Fruit fly (Drosophila melanogaster) whole organism, prepupa: ENCODE data around the gene CG33303.

Experiments
- CG10631 ChIP-seq: fragments of 200-800 bp; sonication (Bioruptor generic); optimal IDR thresholded peaks from 2 replicates; lab custom pipeline; 2016; ENCODE audit warnings: missing biosample characterization, missing genetic modification characterization
- CG11294 ChIP-seq: fragments of 200-800 bp; sonication (Bioruptor generic); IDR thresholded peaks from 2 replicates; pipeline ENCODE4 v1.3.6; 2022; ENCODE audit warnings: missing biosample characterization, missing genetic modification characterization
- CG15336 ChIP-seq: fragments of 200-800 bp; sonication (Bioruptor generic); IDR thresholded peaks from 2 replicates; pipeline ENCODE4 v1.3.6; 2022; ENCODE audit warnings: missing biosample characterization, missing genetic modification characterization
- CG16779 ChIP-seq: fragments of 200-800 bp; sonication (Bioruptor generic); optimal IDR thresholded peaks from 3 replicates; lab custom pipeline; 2017; ENCODE audit warnings: missing biosample characterization, mild to moderate bottlenecking, missing genetic modification characterization
- CG3032 ChIP-seq: fragments of 200-800 bp; optimal IDR thresholded peaks from 2 replicates; lab custom pipeline; 2019; ENCODE audit warnings: missing biosample characterization, mild to moderate bottlenecking, missing genetic modification characterization, moderate library complexity
- CG4318 ChIP-seq: fragments of 200-800 bp; sonication (Bioruptor generic); optimal IDR thresholded peaks from 3 replicates; lab custom pipeline; 2017; ENCODE audit warnings: missing biosample characterization, mild to moderate bottlenecking, missing genetic modification characterization
- CG8632 ChIP-seq: fragments of 200-800 bp; sonication (Bioruptor generic); optimal IDR thresholded peaks from 3 replicates; lab custom pipeline; 2016; ENCODE audit warnings: missing biosample characterization, missing genetic modification characterization
- Eip78C ChIP-seq: fragments of 200-800 bp; sonication (Bioruptor generic); peaks from one replicate; lab custom pipeline; 2016; ENCODE audit warnings: missing biosample characterization, missing genetic modification characterization
- Hr38 ChIP-seq: sonication (Bioruptor generic); optimal IDR thresholded peaks from 2 replicates; lab custom pipeline; 2016; ENCODE audit warnings: missing biosample characterization, missing genetic modification characterization
- Lpt ChIP-seq: fragments of 200-800 bp; sonication (Bioruptor generic); optimal IDR thresholded peaks from 3 replicates; lab custom pipeline; 2016; ENCODE audit warnings: missing biosample characterization, missing genetic modification characterization
- Met ChIP-seq: fragments of 200-800 bp; sonication (Bioruptor generic); optimal IDR thresholded peaks from 3 replicates; lab custom pipeline; 2016; ENCODE audit warnings: missing biosample characterization, missing genetic modification characterization
- Sox14 ChIP-seq: fragments of 200-800 bp; sonication (Bioruptor generic); optimal IDR thresholded peaks from 3 replicates; lab custom pipeline; 2016; ENCODE audit warnings: missing biosample characterization, missing genetic modification characterization
- Sox15 ChIP-seq: fragments of 200-800 bp; sonication (Bioruptor generic); optimal IDR thresholded peaks from 3 replicates; lab custom pipeline; 2016; ENCODE audit warnings: missing biosample characterization, missing genetic modification characterization
- acj6 ChIP-seq: fragments of 200-800 bp; sonication (Bioruptor generic); optimal IDR thresholded peaks from 3 replicates; lab custom pipeline; 2016; ENCODE audit warnings: missing biosample characterization, missing genetic modification characterization
- dac ChIP-seq: fragments of 200-800 bp; sonication (Bioruptor generic); optimal IDR thresholded peaks from 2 replicates; lab custom pipeline; 2017; ENCODE audit warnings: missing biosample characterization, mild to moderate bottlenecking, missing genetic modification characterization
- dsx ChIP-seq: fragments of 200-800 bp; optimal IDR thresholded peaks from 3 replicates; lab custom pipeline; 2019; ENCODE audit warnings: missing biosample characterization, mild to moderate bottlenecking, missing genetic modification characterization, moderate library complexity; ENCODE audit not compliant: poor library complexity, severe bottlenecking
- esn ChIP-seq: fragments of 200-800 bp; sonication (Bioruptor generic); optimal IDR thresholded peaks from 2 replicates; lab custom pipeline; 2016; ENCODE audit warnings: missing biosample characterization, mild to moderate bottlenecking, missing genetic modification characterization, moderate library complexity
- fd85E ChIP-seq: fragments of 200-800 bp; sonication (Bioruptor generic); optimal IDR thresholded peaks from 3 replicates; lab custom pipeline; 2016; ENCODE audit warnings: missing biosample characterization, missing genetic modification characterization
- fkh ChIP-seq: fragments of 200-800 bp; sonication (Bioruptor generic); optimal IDR thresholded peaks from 3 replicates; lab custom pipeline; 2017; ENCODE audit warnings: missing biosample characterization, mild to moderate bottlenecking, missing genetic modification characterization, moderate library complexity
- net ChIP-seq: fragments of 200-800 bp; sonication (Bioruptor generic); optimal IDR thresholded peaks from 3 replicates; lab custom pipeline; 2016; ENCODE audit warnings: missing biosample characterization, missing genetic modification characterization
- salr ChIP-seq, 2 experiments: fragments of 200-800 bp; sonication (Bioruptor generic); optimal IDR thresholded peaks; 3 replicates each; lab custom pipeline; 2016 to 2018; ENCODE audit warnings: missing biosample characterization in 2 of 2, missing genetic modification characterization in 2 of 2, mild to moderate bottlenecking in 1 of 2
- svp ChIP-seq: fragments of 200-800 bp; sonication (Bioruptor generic); peaks from one replicate; lab custom pipeline; 2016; ENCODE audit warnings: missing biosample characterization, missing genetic modification characterization
- topi ChIP-seq: fragments of 200-800 bp; sonication (Bioruptor generic); optimal IDR thresholded peaks from 3 replicates; lab custom pipeline; 2016; ENCODE audit warnings: missing biosample characterization, missing genetic modification characterization
- vri ChIP-seq: fragments of 200-800 bp; sonication (Bioruptor generic); optimal IDR thresholded peaks from 3 replicates; lab custom pipeline; 2016; ENCODE audit warnings: missing biosample characterization, mild to moderate bottlenecking, missing genetic modification characterization

CG33303 gene

dm6 chr2L:10333091-10333991, 42.2 kb downstream of the CG33303 start, which contains the start of gene GATAd:
Gene GATAd (plus strand): TSS chr2L:10333734.
- peak; percentile 20 for TF ChIP-seq Sox14 (GFP tag; lab: Kevin White, UChicago)
- TF ChIP-seq CG3032 (tag; lab: Kevin White, UChicago), result peak; percentile 1
- peak; percentile 21 for TF ChIP-seq esn
- peak; percentile 16 for TF ChIP-seq vri (GFP tag; lab: Kevin White, UChicago)
- TF ChIP-seq Eip78C (GFP tag; lab: Kevin White, UChicago), result peak; percentile 41
- TF ChIP-seq CG11294 (GFP tag; lab: Robert Waterston, UW), result no peak
- no peak for TF ChIP-seq acj6
- TF ChIP-seq CG8632 (GFP tag; lab: Kevin White, UChicago), result no peak
- TF ChIP-seq dsx (GFP tag; lab: Kevin White, UChicago), result peak; percentile 28
- TF ChIP-seq, all 60 proteins: peak for 6

- TF ChIP-seq svp (no peak), Eip78C (GFP tag; lab: Kevin White, UChicago) (no peak), CG11294 (GFP tag; lab: Robert Waterston, UW) (no peak), CG4318 (no peak), Met (GFP tag; lab: Kevin White, UChicago) (no peak), fd85E (GFP tag; lab: Kevin White, UChicago) (no peak), esn (no peak), vri (GFP tag; lab: Kevin White, UChicago) (peak; percentile 39), dsx (GFP tag; lab: Kevin White, UChicago) (peak; percentile 86), Hr38 (no peak), dac (no peak), salr (GFP tag; optimal IDR thresholded peaks at IDR 0.05; lab: Kevin White, UChicago) (no peak), CG10631 (GFP tag; lab: Kevin White, UChicago) (no peak), CG3032 (tag; lab: Kevin White, UChicago) (peak; percentile 12), Lpt (GFP tag; lab: Kevin White, UChicago) (no peak), CG15336 (no peak), CG16779 (tag; lab: Kevin White, UChicago) (no peak), Sox15 (GFP tag; lab: Kevin White, UChicago) (no peak), topi (GFP tag; lab: Kevin White, UChicago) (no peak), fkh (no peak)
These were observed 44.3 kb downstream of the CG33303 start, which contains the start of the genes Schip1 and Cox10 for dm6 chr2L:10331066-10331847. Gene Schip1 (minus strand): TSS chr2L:10331116. Gene Cox10 (plus strand): TSS chr2L:10331471.

- TF ChIP-seq dsx (GFP tag; lab: Kevin White, UChicago), result peak; percentile 7
- TF ChIP-seq svp, result no peak
- TF ChIP-seq net, result no peak
- TF ChIP-seq, all 60 proteins: peak for 1
These were observed 47.8 kb downstream of the CG33303 start, which contains the start of gene RnrL for dm6 chr2L:10327790-10328189. Gene RnrL (minus strand): TSS chr2L:10327943.
